Worm (Caenorhabditis elegans) whole organism, L1 larva: ENCODE measurements around the gene ins-15.

Experiments used
- fos-1 ChIP-seq: fragments of 150-350 bp; optimal IDR thresholded peaks from 2 replicates; lab custom pipeline; 2014; ENCODE audit warnings: missing biosample characterization, missing genetic modification characterization
- lir-3 ChIP-seq: sonication (generic microtip); optimal IDR thresholded peaks from 2 replicates; lab custom pipeline; 2016; ENCODE audit warnings: mild to moderate bottlenecking, missing genetic modification characterization, moderate library complexity, missing compliant biosample characterization; ENCODE audit not compliant: poor library complexity
- mdl-1 ChIP-seq, 2 experiments: fragments of 150-350 bp; optimal IDR thresholded peaks; 2 replicates each; lab custom pipeline; 2014 to 2017; ENCODE audit warnings: missing biosample characterization in 2 of 2, missing genetic modification characterization in 2 of 2, inconsistent platforms in 1 of 2
- nhr-12 ChIP-seq: sonication (generic microtip); optimal IDR thresholded peaks from 2 replicates; lab custom pipeline; 2017; ENCODE audit warnings: missing biosample characterization, missing genetic modification characterization
- nhr-90 ChIP-seq: sonication (generic microtip); optimal IDR thresholded peaks from 2 replicates; lab custom pipeline; 2016; ENCODE audit warnings: mild to moderate bottlenecking, missing genetic modification characterization, missing compliant biosample characterization; ENCODE audit not compliant: poor library complexity
- snpc-4 ChIP-seq: fragments of 150-350 bp; optimal IDR thresholded peaks from 2 replicates; lab custom pipeline; 2014; ENCODE audit warnings: missing biosample characterization, missing genetic modification characterization
- swsn-7 ChIP-seq: sonication (generic microtip); optimal IDR thresholded peaks from 2 replicates; lab custom pipeline; 2016; ENCODE audit warnings: missing genetic modification characterization, missing compliant biosample characterization
- tlp-1 ChIP-seq: fragments of 150-350 bp; optimal IDR thresholded peaks from 2 replicates; lab custom pipeline; 2014; ENCODE audit warnings: missing biosample characterization, missing genetic modification characterization
- unc-130 ChIP-seq: fragments of 150-350 bp; optimal IDR thresholded peaks from 2 replicates; lab custom pipeline; 2017; ENCODE audit warnings: missing biosample characterization, missing genetic modification characterization, inconsistent platforms
- unc-62 ChIP-seq: fragments of 150-350 bp; optimal IDR thresholded peaks from 2 replicates; lab custom pipeline; 2014; ENCODE audit warnings: missing biosample characterization, missing genetic modification reagents, missing genetic modification characterization
- ztf-11 ChIP-seq, 2 experiments: sonication (generic microtip); optimal IDR thresholded peaks; 2 replicates each; lab custom pipeline; 2016 to 2017; ENCODE audit warnings: missing genetic modification characterization in 2 of 2, missing biosample characterization in 1 of 2, missing compliant biosample characterization in 1 of 2

ce11 chrII:6705593-6706228, 38.8 kb downstream of the ins-15 start, which contains the start of gene rpy-1:
- TF ChIP-seq nhr-12 (no peak), lir-3 (tag; lab: Kevin White, UChicago) (no peak), snpc-4 (no peak), fos-1 (tag; lab: Kevin White, UChicago) (no peak), swsn-7 (tag; lab: Kevin White, UChicago) (no peak), tlp-1 (tag; lab: Kevin White, UChicago) (no peak), nhr-90 (tag; lab: Kevin White, UChicago) (no peak), unc-62 (GFP tag; lab: Kevin White, UChicago) (no peak), unc-130 (no peak), mdl-1 (tag; optimal IDR thresholded peaks at IDR 0.05; lab: Kevin White, UChicago) (no peak), ztf-11 (tag; optimal IDR thresholded peaks at IDR 0.05; lab: Kevin White, UChicago) (no peak)
